Worm (Caenorhabditis elegans) whole organism, L3 larva: ENCODE results near the gene D1044.6.

Experiments
- R02D3.7 ChIP-seq: fragments of 150-350 bp; optimal IDR thresholded peaks from 2 replicates; lab custom pipeline; 2014; ENCODE audit warnings: missing biosample characterization, missing genetic modification characterization
- ZK546.5 ChIP-seq: sonication (generic microtip); optimal IDR thresholded peaks from 2 replicates; lab custom pipeline; 2017; ENCODE audit warnings: missing biosample characterization, missing genetic modification characterization
- aly-2 ChIP-seq: fragments of 150-350 bp; optimal IDR thresholded peaks from 2 replicates; lab custom pipeline; 2014; ENCODE audit warnings: missing biosample characterization, missing genetic modification characterization
- ceh-16 ChIP-seq: sonication (generic microtip); optimal IDR thresholded peaks from 2 replicates; lab custom pipeline; 2017; ENCODE audit warnings: missing biosample characterization, missing genetic modification characterization
- ceh-28 ChIP-seq: fragments of 150-350 bp; optimal IDR thresholded peaks from 2 replicates; lab custom pipeline; 2014; ENCODE audit warnings: missing biosample characterization, missing genetic modification reagents, missing genetic modification characterization
- ceh-9 ChIP-seq: sonication (generic microtip); optimal IDR thresholded peaks from 2 replicates; lab custom pipeline; 2018; ENCODE audit warnings: missing biosample characterization, missing genetic modification characterization
- elt-1 ChIP-seq: fragments of 150-350 bp; optimal IDR thresholded peaks from 2 replicates; lab custom pipeline; 2014; ENCODE audit warnings: missing biosample characterization, missing genetic modification characterization
- elt-2 ChIP-seq: sonication (generic microtip); optimal IDR thresholded peaks from 2 replicates; lab custom pipeline; 2016; ENCODE audit warnings: missing genetic modification reagents, mild to moderate bottlenecking, missing genetic modification characterization, missing compliant biosample characterization
- elt-3 ChIP-seq, 3 experiments: fragments of 150-350 bp in 1 of 3; sonication (generic microtip) in 2 of 3; optimal IDR thresholded peaks; 2 replicates in 2 of 3; 4 replicates in 1 of 3; lab custom pipeline; 2014 to 2017; ENCODE audit warnings: missing biosample characterization in 3 of 3, missing genetic modification characterization in 3 of 3
- fkh-2 ChIP-seq: fragments of 150-350 bp; optimal IDR thresholded peaks from 2 replicates; lab custom pipeline; 2014; ENCODE audit warnings: missing biosample characterization, missing genetic modification reagents, missing genetic modification characterization
- fos-1 ChIP-seq: fragments of 150-350 bp; optimal IDR thresholded peaks from 2 replicates; lab custom pipeline; 2014; ENCODE audit warnings: missing biosample characterization, missing genetic modification characterization
- lin-15B ChIP-seq: fragments of 150-350 bp; optimal IDR thresholded peaks from 2 replicates; lab custom pipeline; 2014; ENCODE audit warnings: missing biosample characterization, missing genetic modification characterization
- lsy-12 ChIP-seq: sonication (generic microtip); optimal IDR thresholded peaks from 2 replicates; lab custom pipeline; 2016; ENCODE audit warnings: mild to moderate bottlenecking, missing genetic modification characterization, missing compliant biosample characterization
- mdl-1 ChIP-seq: fragments of 150-350 bp; optimal IDR thresholded peaks from 2 replicates; lab custom pipeline; 2014; ENCODE audit warnings: missing biosample characterization, missing genetic modification characterization
- mml-1 ChIP-seq: fragments of 150-350 bp; sonication (generic microtip); optimal IDR thresholded peaks from 3 replicates; lab custom pipeline; 2014; ENCODE audit warnings: missing biosample characterization, missing genetic modification characterization
- nfya-1 ChIP-seq: sonication (generic microtip); optimal IDR thresholded peaks from 2 replicates; lab custom pipeline; 2017; ENCODE audit warnings: missing genetic modification characterization, mild to moderate bottlenecking, missing compliant biosample characterization, antibody characterized with exemption, moderate library complexity; ENCODE audit not compliant: insufficient read depth
- nhr-11 ChIP-seq: fragments of 150-350 bp; optimal IDR thresholded peaks from 2 replicates; lab custom pipeline; 2014; ENCODE audit warnings: missing biosample characterization, missing genetic modification characterization
- nhr-23 ChIP-seq: fragments of 150-350 bp; optimal IDR thresholded peaks from 2 replicates; lab custom pipeline; 2014; ENCODE audit warnings: missing biosample characterization, missing genetic modification reagents, missing genetic modification characterization
- nhr-237 ChIP-seq: fragments of 150-350 bp; optimal IDR thresholded peaks from 2 replicates; lab custom pipeline; 2014; ENCODE audit warnings: missing biosample characterization, missing genetic modification characterization
- nhr-25 ChIP-seq: sonication (generic microtip); optimal IDR thresholded peaks from 2 replicates; lab custom pipeline; 2017; ENCODE audit warnings: missing biosample characterization, missing genetic modification characterization
- nhr-28 ChIP-seq: fragments of 150-350 bp; optimal IDR thresholded peaks from 2 replicates; lab custom pipeline; 2014; ENCODE audit warnings: missing biosample characterization, missing genetic modification characterization
- nhr-67 ChIP-seq: fragments of 150-350 bp; optimal IDR thresholded peaks from 2 replicates; lab custom pipeline; 2014; ENCODE audit warnings: missing biosample characterization, missing genetic modification characterization
- nhr-76 ChIP-seq: fragments of 150-350 bp; sonication (generic microtip); optimal IDR thresholded peaks from 5 replicates; lab custom pipeline; 2014; ENCODE audit warnings: missing biosample characterization, missing genetic modification characterization
- nhr-77 ChIP-seq: fragments of 150-350 bp; optimal IDR thresholded peaks from 2 replicates; lab custom pipeline; 2014; ENCODE audit warnings: missing biosample characterization, missing genetic modification characterization
- pha-4 ChIP-seq: fragments of 150-350 bp; optimal IDR thresholded peaks from 2 replicates; lab custom pipeline; 2014; ENCODE audit warnings: missing biosample characterization, missing genetic modification reagents, missing genetic modification characterization
- pqm-1 ChIP-seq: fragments of 150-350 bp; optimal IDR thresholded peaks from 2 replicates; lab custom pipeline; 2017; ENCODE audit warnings: missing biosample characterization, missing genetic modification characterization, inconsistent platforms
- sea-2 ChIP-seq: fragments of 150-350 bp; sonication (generic microtip); optimal IDR thresholded peaks from 4 replicates; lab custom pipeline; 2014; ENCODE audit warnings: missing biosample characterization, missing genetic modification reagents, missing genetic modification characterization
- skn-1 ChIP-seq: fragments of 150-350 bp; optimal IDR thresholded peaks from 2 replicates; lab custom pipeline; 2014; ENCODE audit warnings: missing biosample characterization, missing genetic modification characterization
- tbx-2 ChIP-seq: sonication (generic microtip); optimal IDR thresholded peaks from 2 replicates; lab custom pipeline; 2016; ENCODE audit warnings: mild to moderate bottlenecking, missing genetic modification characterization, missing compliant biosample characterization
- unc-39 ChIP-seq: sonication (generic microtip); optimal IDR thresholded peaks from 4 replicates; lab custom pipeline; 2017; ENCODE audit warnings: missing biosample characterization, missing genetic modification characterization
- unc-62 ChIP-seq: fragments of 150-350 bp; sonication (generic microtip); optimal IDR thresholded peaks from 4 replicates; lab custom pipeline; 2014; ENCODE audit warnings: missing biosample characterization, missing genetic modification reagents, missing genetic modification characterization
- zag-1 ChIP-seq: fragments of 150-350 bp; optimal IDR thresholded peaks from 2 replicates; lab custom pipeline; 2014; ENCODE audit warnings: missing biosample characterization, missing genetic modification characterization
- ztf-11 ChIP-seq: fragments of 150-350 bp; optimal IDR thresholded peaks from 2 replicates; lab custom pipeline; 2014; ENCODE audit warnings: missing biosample characterization, missing genetic modification characterization
- ztf-4 ChIP-seq: fragments of 150-350 bp; optimal IDR thresholded peaks from 2 replicates; lab custom pipeline; 2014; ENCODE audit warnings: missing biosample characterization, missing genetic modification characterization

Gene D1044.6

ce11 chrIII:5566496-5566895, 23.5 kb upstream of the D1044.6 start:
- TF ChIP-seq fkh-2 (tag; lab: Kevin White, UChicago) = no peak
- no peak for TF ChIP-seq mml-1 (tag; lab: Kevin White, UChicago)
- no peak for TF ChIP-seq nhr-23 (tag; lab: Kevin White, UChicago)
- no peak for TF ChIP-seq aly-2 (tag; lab: Kevin White, UChicago)
- TF ChIP-seq sea-2 = no peak
- TF ChIP-seq nfya-1 (tag; lab: Kevin White, UChicago) = no peak
- TF ChIP-seq R02D3.7 = no peak
- no peak for TF ChIP-seq elt-1
- TF ChIP-seq ceh-16 = no peak
- TF ChIP-seq skn-1 = no peak
- TF ChIP-seq pha-4 = no peak
- TF ChIP-seq tbx-2 (tag; lab: Kevin White, UChicago) = no peak
- TF ChIP-seq ceh-9 (tag; lab: Kevin White, UChicago) = no peak
- no peak for TF ChIP-seq zag-1 (tag; lab: Kevin White, UChicago)

ce11 chrIII:5565699-5566098, 22.7 kb upstream of the D1044.6 start:
- TF ChIP-seq ztf-4 (tag; lab: Kevin White, UChicago) (no peak), elt-2 (tag; lab: Kevin White, UChicago) (no peak), lsy-12 (tag; lab: Kevin White, UChicago) (no peak), elt-3 (tag; optimal IDR thresholded peaks at IDR 0.05; lab: Kevin White, UChicago) (no peak), fos-1 (tag; lab: Kevin White, UChicago) (no peak), nhr-76 (tag; lab: Kevin White, UChicago) (no peak), ztf-11 (tag; lab: Kevin White, UChicago) (no peak), ZK546.5 (tag; lab: Kevin White, UChicago) (no peak), R02D3.7 (no peak), nhr-237 (tag; lab: Kevin White, UChicago) (no peak), nhr-23 (tag; lab: Kevin White, UChicago) (no peak), ceh-28 (tag; lab: Kevin White, UChicago) (no peak), nhr-11 (tag; lab: Kevin White, UChicago) (no peak), nhr-28 (tag; lab: Kevin White, UChicago) (no peak)

- TF ChIP-seq mdl-1 (no peak), lsy-12 (tag; lab: Kevin White, UChicago) (no peak), nhr-67 (tag; lab: Kevin White, UChicago) (no peak), zag-1 (tag; lab: Kevin White, UChicago) (no peak), nhr-28 (tag; lab: Kevin White, UChicago) (no peak), nfya-1 (tag; lab: Kevin White, UChicago) (no peak), ceh-16 (no peak), unc-62 (no peak), nhr-25 (no peak), ZK546.5 (tag; lab: Kevin White, UChicago) (no peak), lin-15B (tag; lab: Kevin White, UChicago) (no peak), unc-39 (tag; lab: Kevin White, UChicago) (no peak), fos-1 (tag; lab: Kevin White, UChicago) (no peak), mml-1 (tag; lab: Kevin White, UChicago) (no peak), pqm-1 (tag; lab: Kevin White, UChicago) (no peak)
These were observed 21.8 kb upstream of the D1044.6 start, which contains the start of gene mlc-3 for ce11 chrIII:5564799-5565198. mlc-3 (plus strand) TSS chrIII:5565025.

- TF ChIP-seq nhr-77 (tag; lab: Kevin White, UChicago) (no peak), nfya-1 (tag; lab: Kevin White, UChicago) (no peak)
These were observed 21.3 kb upstream of the D1044.6 start for ce11 chrIII:5564325-5564724.

- TF ChIP-seq nfya-1 (tag; lab: Kevin White, UChicago) (peak; percentile 23), ceh-28 (tag; lab: Kevin White, UChicago) (no peak)
- TF ChIP-seq, all 47 proteins: peak for 1
These were observed 20.7 kb upstream of the D1044.6 start for ce11 chrIII:5563680-5564079.
